Worm (Caenorhabditis elegans) whole organism, young adult: ENCODE measurements around the gene T05A7.3.

ENCODE experiments used
- B0336.3 ChIP-seq: fragments of 200-800 bp; sonication (Bioruptor generic); IDR thresholded peaks from 2 replicates; pipeline ENCODE4 v1.3.6; 2022; ENCODE audit warnings: missing genetic modification characterization, missing compliant biosample characterization
- F49E8.2 ChIP-seq: sonication (generic microtip); optimal IDR thresholded peaks from 3 replicates; lab custom pipeline; 2017; ENCODE audit warnings: missing genetic modification characterization, mild to moderate bottlenecking, missing compliant biosample characterization, antibody characterized with exemption, moderate library complexity; ENCODE audit not compliant: insufficient read depth
- dpl-1 ChIP-seq: fragments of 150-350 bp; optimal IDR thresholded peaks from 2 replicates; lab custom pipeline; 2014; ENCODE audit warnings: missing biosample characterization, missing genetic modification reagents, missing genetic modification characterization
- pha-4 ChIP-seq: fragments of 150-350 bp; sonication (generic microtip); optimal IDR thresholded peaks from 2 replicates; lab custom pipeline; 2014; ENCODE audit warnings: missing biosample characterization, missing genetic modification reagents, missing genetic modification characterization

DNA sequence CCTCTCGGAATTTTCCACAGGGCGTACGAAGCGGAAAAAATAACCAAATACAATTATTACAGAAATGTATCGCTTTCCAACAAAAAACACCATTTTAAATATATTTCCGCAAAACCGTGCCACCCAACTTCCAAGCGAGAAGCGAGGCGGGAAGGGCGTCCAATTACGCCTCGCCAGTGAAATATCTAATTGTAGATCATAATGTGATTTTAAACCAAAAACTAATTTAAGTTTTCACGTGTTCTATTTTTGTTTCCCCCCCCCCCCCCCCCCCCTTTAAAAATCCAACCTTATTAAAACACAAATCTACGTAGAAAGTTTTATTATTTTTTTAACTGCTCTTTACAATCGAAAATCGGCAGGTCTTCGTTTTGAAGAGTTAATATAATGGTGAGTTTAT is 13.9 kb downstream of the T05A7.3 start, which contains the start of gene F10G7.12:
- TF ChIP-seq F49E8.2 (tag; lab: Kevin White, UChicago) (no peak), B0336.3 (no peak), dpl-1 (GFP tag; lab: Kevin White, UChicago) (no peak), pha-4 (tag; lab: Kevin White, UChicago) (no peak)
